Worm (Caenorhabditis elegans): ENCODE measurements around the gene mttu-1.

mttu-1 gene

DNA sequence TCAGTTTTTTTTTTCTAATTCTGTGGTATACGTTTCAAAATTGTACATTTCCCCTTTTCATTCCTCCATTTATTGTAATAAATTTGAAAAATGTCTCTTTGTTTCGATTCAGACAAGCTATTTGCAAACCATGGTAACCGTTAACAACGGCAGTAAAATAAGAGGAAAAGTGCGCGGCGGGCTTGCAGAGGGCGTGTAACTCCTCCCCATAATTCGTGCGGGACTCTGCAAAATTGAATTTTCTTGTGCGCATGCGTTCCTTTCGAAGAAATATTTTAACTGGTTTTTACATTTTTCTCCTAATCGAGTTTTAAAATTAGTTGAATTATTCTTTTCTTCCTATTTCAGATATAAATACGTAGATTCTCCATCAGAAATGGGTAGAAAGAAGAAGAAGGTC is 13.9 kb upstream of the mttu-1 start, which contains the start of gene znf-207 (continued):
- TF ChIP-seq blmp-1 (tag; optimal IDR thresholded peaks at IDR 0.05; ENCODE audit: insufficient read depth) (no peak), lin-13 (GFP tag; optimal IDR thresholded peaks at IDR 0.05) (peak; percentile 41), nhr-12 (tag; optimal IDR thresholded peaks at IDR 0.05) (no peak)

DNA sequence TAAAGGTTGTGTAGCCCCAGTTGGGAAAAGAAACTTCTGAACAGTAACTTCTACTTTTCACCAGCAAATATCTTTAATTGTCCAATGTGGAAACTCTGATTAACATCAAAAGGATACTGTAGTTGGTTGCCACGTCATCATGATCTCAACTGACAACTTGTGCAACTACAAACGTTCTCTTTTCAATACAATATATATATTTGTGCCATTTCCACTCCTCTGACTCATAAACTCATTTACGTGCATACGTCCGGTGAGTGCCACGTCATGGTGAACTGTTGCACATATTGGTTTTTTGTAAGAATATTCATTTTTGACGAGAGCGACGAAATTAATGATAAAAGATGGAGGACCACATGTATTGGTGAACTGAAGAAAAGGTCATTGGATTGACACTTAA is 11.1 kb upstream of the mttu-1 start:
- no peak for TF ChIP-seq blmp-1 (tag; optimal IDR thresholded peaks at IDR 0.05; ENCODE audit: insufficient read depth)

DNA sequence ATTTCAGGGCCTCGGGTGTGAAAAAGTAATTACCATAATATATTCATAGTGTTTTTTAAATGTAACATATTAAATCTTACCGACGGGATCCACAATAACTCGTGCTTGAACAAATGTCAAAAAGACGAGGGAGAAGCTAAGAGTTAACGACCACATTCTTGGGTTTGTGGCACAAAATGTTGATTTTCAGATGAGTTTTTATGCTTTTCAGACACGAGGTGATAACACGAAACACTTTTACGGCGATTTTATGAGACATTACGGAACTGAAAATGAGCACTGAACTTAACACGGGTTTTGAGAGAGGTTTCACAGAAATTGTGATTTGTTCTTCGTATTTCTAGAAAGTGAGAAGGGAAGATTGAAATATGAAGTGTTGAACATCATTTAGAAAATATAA is 9.9 kb upstream of the mttu-1 start, which contains the start of gene B0035.13:
Gene B0035.13, minus strand, starts transcription at position 173 of the 400 bp plus-strand sequence.
- TF ChIP-seq nhr-23 (tag; optimal IDR thresholded peaks at IDR 0.05) (no peak), fos-1 (tag; optimal IDR thresholded peaks at IDR 0.05) (peak; percentile 10), crh-2 (tag; optimal IDR thresholded peaks at IDR 0.05) (no peak)

DNA sequence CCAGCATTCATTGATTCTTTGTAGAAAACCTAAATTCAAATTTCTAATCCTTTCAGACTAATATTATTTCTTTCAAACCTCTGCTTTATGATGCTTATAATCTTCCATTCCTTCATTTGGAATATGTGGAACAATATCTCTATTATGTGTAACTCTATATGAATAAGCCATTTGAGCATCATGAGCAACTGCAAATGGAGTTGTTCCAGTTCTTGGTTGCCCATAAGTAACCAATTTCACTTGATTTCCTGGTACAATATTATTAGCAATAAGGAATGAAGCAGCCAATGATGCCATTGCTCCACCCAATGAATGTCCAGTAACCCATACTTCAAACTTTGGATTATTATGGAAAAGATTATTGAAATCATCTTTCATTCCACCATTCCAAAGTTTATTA is 8.3 kb upstream of the mttu-1 start:
- TF ChIP-seq crh-2 (tag; optimal IDR thresholded peaks at IDR 0.05) = no peak
- no peak for TF ChIP-seq aly-2 (tag; optimal IDR thresholded peaks at IDR 0.05)
- TF ChIP-seq unc-39 (tag; optimal IDR thresholded peaks at IDR 0.05) = no peak
- TF ChIP-seq ztf-11 (tag; optimal IDR thresholded peaks at IDR 0.05) = no peak
- TF ChIP-seq nhr-11 (tag; optimal IDR thresholded peaks at IDR 0.05) = no peak
- no peak for TF ChIP-seq mbf-1 (tag; optimal IDR thresholded peaks at IDR 0.05)
- TF ChIP-seq alr-1 (tag; optimal IDR thresholded peaks at IDR 0.05) = no peak
- TF ChIP-seq nhr-77 (tag; optimal IDR thresholded peaks at IDR 0.05) = no peak
- TF ChIP-seq ceh-16 (tag; optimal IDR thresholded peaks at IDR 0.05) = no peak
- TF ChIP-seq sma-3 (GFP tag; optimal IDR thresholded peaks at IDR 0.05) = no peak
- TF ChIP-seq sma-9 (GFP tag; optimal IDR thresholded peaks at IDR 0.05) = no peak
- no peak for TF ChIP-seq sma-9 (tag; optimal IDR thresholded peaks at IDR 0.05)
- no peak for TF ChIP-seq unc-62 (GFP tag; optimal IDR thresholded peaks at IDR 0.05)
- no peak for TF ChIP-seq lsy-2 (tag; optimal IDR thresholded peaks at IDR 0.05)
- no peak for TF ChIP-seq blmp-1 (tag; optimal IDR thresholded peaks at IDR 0.05; ENCODE audit: insufficient read depth)
- no peak for TF ChIP-seq F13H6.1 (tag; optimal IDR thresholded peaks at IDR 0.05)
- TF ChIP-seq nhr-10 (tag; optimal IDR thresholded peaks at IDR 0.05) = no peak

DNA sequence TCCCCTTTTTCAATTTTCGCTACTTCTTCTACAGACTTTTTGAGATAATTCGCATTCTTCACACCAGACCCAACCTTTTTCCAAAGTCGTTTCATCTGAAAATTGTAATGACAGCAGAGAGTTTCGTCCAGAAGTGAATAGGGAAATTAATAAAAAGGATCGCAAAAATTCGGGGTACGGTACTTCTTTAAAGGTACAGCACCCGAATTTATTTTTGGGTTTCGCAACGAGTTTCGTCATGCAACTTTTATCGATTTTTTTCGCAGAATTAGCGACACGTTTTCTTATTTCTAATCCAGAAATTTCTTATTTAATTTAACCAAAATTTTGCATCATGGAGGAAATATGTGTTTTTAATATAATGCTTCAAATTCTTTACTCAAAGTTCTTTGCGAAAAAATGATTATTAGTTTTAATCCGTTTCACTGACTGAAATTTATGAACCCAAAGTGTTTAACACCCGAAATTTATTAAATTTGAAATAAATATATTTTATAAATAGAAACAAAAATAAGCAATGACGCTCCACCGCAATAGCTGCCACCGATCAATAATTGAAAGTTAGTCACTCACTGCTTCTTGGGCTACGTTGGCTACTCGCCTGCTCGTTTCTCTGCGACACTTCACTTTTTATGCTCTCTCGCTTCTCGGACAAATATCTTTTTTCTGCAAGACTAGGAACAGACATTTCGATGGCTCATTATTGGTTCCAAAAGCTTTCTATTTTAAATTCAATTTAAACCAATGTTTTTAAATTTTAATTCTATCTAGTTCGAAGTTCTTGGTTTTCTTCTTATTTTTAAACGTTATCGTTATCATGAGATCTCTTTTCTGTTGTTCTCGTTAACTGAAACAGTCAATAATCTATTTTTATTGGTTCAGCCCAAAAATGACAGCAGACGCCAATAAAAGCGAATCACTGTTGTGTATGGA is 1.7 kb upstream of the mttu-1 start, which contains the start of the genes B0035.15 and dnj-1:
Gene B0035.15, minus strand, starts transcription at position 99 of the 933 bp plus-strand sequence.
Gene dnj-1, plus strand, starts transcription at position 883 of the 933 bp plus-strand sequence.
- TF ChIP-seq gmeb-1 (tag; optimal IDR thresholded peaks at IDR 0.05) (peak; percentile 36), crh-2 (tag; optimal IDR thresholded peaks at IDR 0.05) (peak; percentile 43), sma-9 (GFP tag; optimal IDR thresholded peaks at IDR 0.05) (no peak), sma-9 (tag; optimal IDR thresholded peaks at IDR 0.05) (no peak), egl-27 (tag; optimal IDR thresholded peaks at IDR 0.05) (no peak), blmp-1 (tag; optimal IDR thresholded peaks at IDR 0.05; ENCODE audit: insufficient read depth) (peak; percentile 51), elt-3 (tag; optimal IDR thresholded peaks at IDR 0.05) (no peak), ztf-11 (tag; optimal IDR thresholded peaks at IDR 0.05) (no peak), nhr-129 (tag; optimal IDR thresholded peaks at IDR 0.05) (peak; percentile 8), mdl-1 (tag; optimal IDR thresholded peaks at IDR 0.05) (no peak), lin-13 (GFP tag; optimal IDR thresholded peaks at IDR 0.05) (no peak), sma-3 (GFP tag; optimal IDR thresholded peaks at IDR 0.05) (no peak), F13H6.1 (tag; optimal IDR thresholded peaks at IDR 0.05) (peak; percentile 19), C34F6.9 (tag; optimal IDR thresholded peaks at IDR 0.05) (peak; percentile 78), lin-11 (tag; optimal IDR thresholded peaks at IDR 0.05) (no peak), sem-4 (tag; optimal IDR thresholded peaks at IDR 0.05) (no peak), zag-1 (tag; optimal IDR thresholded peaks at IDR 0.05) (no peak), unc-55 (GFP tag; optimal IDR thresholded peaks at IDR 0.05) (peak; percentile 80), lsy-2 (tag; optimal IDR thresholded peaks at IDR 0.05) (peak in 1 of 2 experiments; percentile 52), peb-1 (tag; optimal IDR thresholded peaks at IDR 0.05) (no peak), mbf-1 (tag; optimal IDR thresholded peaks at IDR 0.05) (no peak), ceh-82 (tag; optimal IDR thresholded peaks at IDR 0.05) (no peak), fos-1 (tag; optimal IDR thresholded peaks at IDR 0.05) (peak; percentile 67), nhr-10 (tag; optimal IDR thresholded peaks at IDR 0.05) (no peak), aly-2 (tag; optimal IDR thresholded peaks at IDR 0.05) (no peak), R02D3.7 (tag; optimal IDR thresholded peaks at IDR 0.05) (no peak)
